Worm (Caenorhabditis elegans) whole organism, midembryonic: ENCODE measurements around the gene W04E12.9.

Experiments used
- T22C8.4 ChIP-seq: fragments of 200-800 bp; sonication (Bioruptor generic); IDR thresholded peaks from 2 replicates; pipeline ENCODE4 v1.3.6; 2022; ENCODE audit warnings: missing genetic modification characterization, missing compliant biosample characterization
- cog-1 ChIP-seq: sonication (generic microtip); optimal IDR thresholded peaks from 2 replicates; lab custom pipeline; 2016; ENCODE audit warnings: missing genetic modification characterization, missing compliant biosample characterization
- flt-1 ChIP-seq: fragments of 200-800 bp; sonication (Bioruptor generic); IDR thresholded peaks from 2 replicates; pipeline ENCODE4 v1.3.6; 2022; ENCODE audit warnings: missing genetic modification characterization, missing compliant biosample characterization
- klf-2 ChIP-seq: fragments of 200-800 bp; sonication (Bioruptor generic); conservative IDR thresholded peaks from 2 replicates; pipeline ENCODE4 v1.3.6; 2022; ENCODE audit warnings: missing genetic modification reagents, missing genetic modification characterization, missing compliant biosample characterization
- med-1 ChIP-seq: sonication (generic microtip); optimal IDR thresholded peaks from 2 replicates; lab custom pipeline; 2017; ENCODE audit warnings: missing genetic modification characterization, mild to moderate bottlenecking, missing compliant biosample characterization, antibody characterized with exemption, missing genetic modification reagents; ENCODE audit not compliant: insufficient read depth
- ref-1 ChIP-seq: fragments of 200-800 bp; sonication (Bioruptor generic); conservative IDR thresholded peaks from 2 replicates; pipeline ENCODE4 v1.3.6; 2022; ENCODE audit warnings: missing genetic modification reagents, missing genetic modification characterization, missing compliant biosample characterization
- tab-1 ChIP-seq: fragments of 200-800 bp; sonication (Bioruptor generic); IDR thresholded peaks from 2 replicates; pipeline ENCODE4 v1.3.6; 2022; ENCODE audit warnings: missing genetic modification characterization, missing compliant biosample characterization
- ztf-23 ChIP-seq: fragments of 200-800 bp; sonication (Bioruptor generic); IDR thresholded peaks from 2 replicates; pipeline ENCODE4 v1.3.6; 2022; ENCODE audit warnings: missing genetic modification reagents, missing genetic modification characterization, missing compliant biosample characterization
- ztf-29 ChIP-seq: fragments of 200-800 bp; sonication (Bioruptor generic); IDR thresholded peaks from 2 replicates; pipeline ENCODE4 v1.3.6; 2022; ENCODE audit warnings: missing genetic modification reagents, missing genetic modification characterization, missing compliant biosample characterization

The W04E12.9 gene

DNA sequence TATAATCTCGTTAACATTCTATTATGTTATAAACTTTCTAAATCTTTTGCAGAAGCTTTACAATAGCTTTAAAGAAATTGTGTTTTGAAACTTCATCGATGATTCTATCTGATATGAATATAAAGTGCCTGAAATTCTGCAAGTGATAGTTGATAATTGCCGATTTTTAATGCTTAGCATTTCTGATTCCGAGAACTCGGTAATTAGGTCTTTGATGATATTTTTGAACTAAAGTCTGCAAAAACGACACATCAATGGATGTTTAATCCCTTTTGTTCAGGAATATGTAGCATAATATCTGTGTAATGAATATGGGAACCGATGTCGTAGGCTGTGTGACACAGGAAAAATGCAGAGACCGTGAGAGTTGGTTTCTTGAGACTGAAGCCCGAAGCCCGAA is 46.4 kb downstream of the W04E12.9 start:
- TF ChIP-seq T22C8.4 (GFP tag; lab: Robert Waterston, UW) (no peak), ztf-29 (GFP tag; lab: Robert Waterston, UW) (no peak), cog-1 (no peak), tab-1 (GFP tag; lab: Robert Waterston, UW) (no peak), ref-1 (GFP tag; lab: Robert Waterston, UW) (no peak), flt-1 (GFP tag; lab: Robert Waterston, UW) (no peak), med-1 (GFP tag; lab: Kevin White, UChicago) (no peak), klf-2 (no peak), ztf-23 (GFP tag; lab: Robert Waterston, UW) (no peak)

DNA sequence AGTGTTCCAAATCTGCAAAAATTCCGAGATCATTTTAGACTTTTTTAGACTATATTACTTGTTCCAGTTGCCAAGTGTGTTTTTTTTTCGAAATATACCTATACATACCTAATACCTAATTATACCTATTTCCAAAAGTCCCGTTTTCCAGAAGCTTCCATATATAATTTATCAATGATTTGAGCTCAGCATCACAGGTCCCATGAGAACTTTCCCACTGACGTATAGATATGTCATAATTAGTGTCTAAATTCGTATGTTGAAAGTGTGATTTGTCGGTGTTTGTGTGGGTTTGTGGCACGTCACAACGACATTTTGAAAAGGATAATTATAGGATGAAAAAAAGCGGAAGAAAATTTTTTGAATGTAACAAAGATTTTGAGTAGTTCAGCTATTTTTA is 49.2 kb downstream of the W04E12.9 start:
- TF ChIP-seq ztf-29 (GFP tag; lab: Robert Waterston, UW) = no peak
- no peak for TF ChIP-seq ref-1 (GFP tag; lab: Robert Waterston, UW)
- no peak for TF ChIP-seq med-1 (GFP tag; lab: Kevin White, UChicago)
- no peak for TF ChIP-seq klf-2
- TF ChIP-seq tab-1 (GFP tag; lab: Robert Waterston, UW) = no peak
